Worm (Caenorhabditis elegans) whole organism, young adult: ENCODE data around the gene sart-3.

Experiments
- B0336.3 ChIP-seq: fragments of 200-800 bp; sonication (Bioruptor generic); IDR thresholded peaks from 2 replicates; pipeline ENCODE4 v1.3.6; 2022; ENCODE audit warnings: missing genetic modification characterization, missing compliant biosample characterization
- ama-1 ChIP-seq, 3 experiments: fragments of 150-350 bp in 1 of 3; sonication (generic microtip) in 2 of 3; optimal IDR thresholded peaks; 2 replicates each; lab custom pipeline; 2014 to 2018; ENCODE audit warnings: missing biosample characterization in 2 of 3, missing genetic modification characterization in 2 of 3, missing genetic modification reagents in 2 of 3
- hmg-1.2 ChIP-seq: fragments of 200-800 bp; sonication (Bioruptor generic); IDR thresholded peaks from 2 replicates; pipeline ENCODE4 v1.3.6; 2022; ENCODE audit warnings: missing genetic modification reagents, missing genetic modification characterization, missing compliant biosample characterization
- unc-62 ChIP-seq: fragments of 150-350 bp; optimal IDR thresholded peaks from 2 replicates; lab custom pipeline; 2014; ENCODE audit warnings: missing biosample characterization, missing genetic modification reagents, missing genetic modification characterization

- no peak for TF ChIP-seq ama-1 (optimal IDR thresholded peaks at IDR 0.05; lab: Kevin White, UChicago)
- TF ChIP-seq ama-1 (GFP tag; optimal IDR thresholded peaks at IDR 0.05; lab: Kevin White, UChicago), result no peak
- no peak for TF ChIP-seq B0336.3 (GFP tag; lab: Robert Waterston, UW)
- no peak for TF ChIP-seq unc-62 (GFP tag; lab: Kevin White, UChicago)
- no peak for TF ChIP-seq hmg-1.2 (GFP tag; lab: Robert Waterston, UW)
Measured at ce11 chrIV:11304970-11305369, 27.8 kb downstream of the sart-3 start.
